Worm (Caenorhabditis elegans): ENCODE data around the gene grd-10.
"Not testable (repeated sequence)": the region's sequence is repeated elsewhere in the genome, so short reads cannot be mapped to it uniquely, and the experiment has no call there.

The grd-10 gene

ce11 chrIV:3422516-3422915 lies 18.3 kb upstream of the grd-10 start, which contains the start of gene C04C3.6:
Gene C04C3.6 (minus strand): TSS chrIV:3422616.
- no peak for TF ChIP-seq rnt-1 (tag; optimal IDR thresholded peaks at IDR 0.05)
- no peak for TF ChIP-seq hlh-6 (tag; optimal IDR thresholded peaks at IDR 0.05)
- no peak for TF ChIP-seq ceh-24 (tag; optimal IDR thresholded peaks at IDR 0.05)
- no peak for TF ChIP-seq elt-2 (tag; optimal IDR thresholded peaks at IDR 0.05)
- TF ChIP-seq unc-3 (GFP tag; conservative IDR thresholded peaks at IDR 0.05) = no peak
- no peak for TF ChIP-seq unc-3 (tag; optimal IDR thresholded peaks at IDR 0.05)
- TF ChIP-seq ceh-48 (tag; optimal IDR thresholded peaks at IDR 0.05) = no peak
- no peak for TF ChIP-seq pat-9 (tag; optimal IDR thresholded peaks at IDR 0.05)

ce11 chrIV:3428434-3428950 lies 12.4 kb upstream of the grd-10 start, which contains the start of the genes C04C3.9 and srz-60:
Gene C04C3.9 (minus strand): TSS chrIV:3428534.
Gene srz-60 (plus strand): TSS chrIV:3428900.
- TF ChIP-seq dve-1 (tag; optimal IDR thresholded peaks at IDR 0.05) = no peak
- no peak for TF ChIP-seq rnt-1 (tag; optimal IDR thresholded peaks at IDR 0.05)

DNA sequence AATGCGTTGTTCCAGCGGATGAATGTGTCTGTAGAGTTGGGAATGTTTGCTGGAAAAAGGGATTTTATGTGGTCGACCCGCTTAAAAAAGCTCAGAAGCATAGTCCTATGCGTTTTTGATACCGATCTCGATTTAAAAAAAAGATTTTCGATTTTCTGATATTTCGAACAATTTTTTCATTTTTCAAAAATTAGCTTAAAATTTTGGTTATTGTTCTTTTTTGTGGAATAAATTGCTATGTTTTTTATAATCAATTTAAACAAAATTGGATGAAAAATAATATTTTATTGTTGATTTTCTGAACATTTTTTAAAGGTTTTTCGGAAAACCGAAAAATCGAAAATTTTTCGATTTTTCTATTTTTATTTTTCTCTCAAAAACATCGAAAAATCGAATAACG lies 7.5 kb upstream of the grd-10 start, which contains the start of gene C04C3.7:
TSS of gene C04C3.7 (minus strand) at position 101 of the 400 bp plus-strand sequence.
- not testable (repeated sequence) for TF ChIP-seq gmeb-2, odd-2, C08G9.2 (tag; optimal IDR thresholded peaks at IDR 0.05)

DNA sequence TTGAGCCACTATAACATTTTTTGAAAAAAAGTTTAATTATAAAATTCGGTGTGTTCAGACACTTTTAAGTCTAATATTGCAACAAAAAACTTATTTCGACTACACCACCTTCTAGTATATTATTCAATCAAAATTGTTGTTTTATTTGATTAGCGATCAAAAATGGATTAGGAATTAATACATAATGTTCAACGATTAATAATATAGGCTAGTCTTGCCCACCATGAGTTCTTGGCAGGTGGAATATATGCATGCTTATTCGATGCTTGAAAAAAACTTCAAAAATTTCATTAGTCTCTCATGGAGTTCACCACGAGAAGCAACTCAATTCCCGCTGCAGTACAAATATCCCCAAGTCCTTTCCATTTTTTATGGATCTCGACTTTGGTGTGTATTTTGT lies 4.8 kb upstream of the grd-10 start, which contains the start of gene srz-32:
TSS of gene srz-32 (plus strand) at position 301 of the 400 bp plus-strand sequence.
- TF ChIP-seq hlh-6 (tag; optimal IDR thresholded peaks at IDR 0.05) (no peak), fax-1 (tag; optimal IDR thresholded peaks at IDR 0.05) (no peak), T23F11.4 (GFP tag; optimal IDR thresholded peaks at IDR 0.05) (no peak), nhr-11 (tag; optimal IDR thresholded peaks at IDR 0.05) (no peak), fkh-6 (tag; optimal IDR thresholded peaks at IDR 0.05) (no peak)

- no peak for TF ChIP-seq nfya-1 (tag; optimal IDR thresholded peaks at IDR 0.05)
- no peak for TF ChIP-seq pag-3 (tag; optimal IDR thresholded peaks at IDR 0.05; ENCODE audit: borderline replicate concordance)
- TF ChIP-seq ceh-45 (GFP tag; IDR thresholded peaks at IDR 0.05) = no peak
Observed at ce11 chrIV:3438022-3438421, 2.8 kb upstream of the grd-10 start, which contains the start of gene grd-13. Gene grd-13 (plus strand): TSS chrIV:3438312.

DNA sequence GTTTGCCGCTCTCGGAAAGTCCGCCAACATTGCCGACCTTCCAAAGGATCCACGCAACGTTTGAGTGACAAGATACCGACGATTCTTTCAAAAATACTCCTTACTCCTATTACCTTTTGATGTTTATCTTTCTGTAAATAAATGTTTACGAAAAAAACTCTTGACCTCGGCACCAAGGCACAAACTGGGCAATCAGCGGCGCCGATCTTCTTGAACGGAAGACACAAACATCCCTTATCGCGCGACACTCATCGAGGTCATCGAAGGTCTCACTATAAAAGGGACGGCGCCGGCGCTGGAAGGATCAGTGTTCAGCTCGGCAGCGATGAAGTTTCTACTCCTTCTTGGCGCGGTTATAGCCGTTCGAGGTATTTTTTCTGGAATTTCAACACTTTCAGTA lies 1.5 kb upstream of the grd-10 start, which contains the start of gene grd-3:
TSS of gene grd-3 (plus strand) at position 302 of the 400 bp plus-strand sequence.
- TF ChIP-seq eyg-1 (tag; optimal IDR thresholded peaks at IDR 0.05) (no peak), ceh-14 (tag; optimal IDR thresholded peaks at IDR 0.05) (no peak), C08G9.2 (tag; optimal IDR thresholded peaks at IDR 0.05) (no peak), ceh-34 (tag; optimal IDR thresholded peaks at IDR 0.05) (no peak), pros-1 (tag; optimal IDR thresholded peaks at IDR 0.05) (no peak), fkh-10 (GFP tag; optimal IDR thresholded peaks at IDR 0.05) (no peak), syd-9 (tag; optimal IDR thresholded peaks at IDR 0.05) (no peak), pag-3 (tag; optimal IDR thresholded peaks at IDR 0.05; ENCODE audit: borderline replicate concordance) (no peak), ceh-6 (GFP tag; optimal IDR thresholded peaks at IDR 0.05) (no peak), pha-4 (tag; optimal IDR thresholded peaks at IDR 0.05) (no peak), nhr-11 (tag; optimal IDR thresholded peaks at IDR 0.05) (no peak), ceh-18 (tag; optimal IDR thresholded peaks at IDR 0.05) (no peak), ref-2 (tag; optimal IDR thresholded peaks at IDR 0.05) (no peak), unc-3 (GFP tag; conservative IDR thresholded peaks at IDR 0.05) (no peak), unc-3 (tag; optimal IDR thresholded peaks at IDR 0.05) (no peak), ceh-22 (tag; optimal IDR thresholded peaks at IDR 0.05) (no peak), lin-11 (tag; optimal IDR thresholded peaks at IDR 0.05) (no peak), ceh-45 (GFP tag; IDR thresholded peaks at IDR 0.05) (no peak), fax-1 (tag; optimal IDR thresholded peaks at IDR 0.05) (no peak)

Data from whole organism, late embryonic.